Worm (Caenorhabditis elegans) whole organism, L2 larva: Measurements from ENCODE around the gene dmsr-5.

Source experiments
- F13H6.1 ChIP-seq: sonication (generic microtip); optimal IDR thresholded peaks from 2 replicates; lab custom pipeline; 2016; ENCODE audit warnings: missing genetic modification characterization, missing compliant biosample characterization
- R02D3.7 ChIP-seq: fragments of 150-350 bp; optimal IDR thresholded peaks from 2 replicates; lab custom pipeline; 2014; ENCODE audit warnings: missing biosample characterization, missing genetic modification characterization
- Y55F3AM.14 ChIP-seq: fragments of 200-800 bp; sonication (Bioruptor generic); optimal IDR thresholded peaks from 2 replicates; lab custom pipeline; 2018; ENCODE audit warnings: mild to moderate bottlenecking, missing genetic modification characterization, missing compliant biosample characterization
- ZK546.5 ChIP-seq: sonication (generic microtip); optimal IDR thresholded peaks from 2 replicates; lab custom pipeline; 2017; ENCODE audit warnings: missing biosample characterization, missing genetic modification characterization
- aly-2 ChIP-seq: fragments of 150-350 bp; optimal IDR thresholded peaks from 2 replicates; lab custom pipeline; 2014; ENCODE audit warnings: missing biosample characterization, missing genetic modification characterization
- ama-1 ChIP-seq: fragments of 150-350 bp; optimal IDR thresholded peaks from 2 replicates; lab custom pipeline; 2018; ENCODE audit warnings: inconsistent platforms
- blmp-1 ChIP-seq: sonication (generic microtip); optimal IDR thresholded peaks from 2 replicates; lab custom pipeline; 2017; ENCODE audit warnings: missing genetic modification characterization, mild to moderate bottlenecking, missing compliant biosample characterization, antibody characterized with exemption, moderate library complexity; ENCODE audit not compliant: insufficient read depth
- ceh-16 ChIP-seq: fragments of 150-350 bp; optimal IDR thresholded peaks from 2 replicates; lab custom pipeline; 2014; ENCODE audit warnings: missing biosample characterization, missing genetic modification characterization
- ceh-82 ChIP-seq: fragments of 150-350 bp; optimal IDR thresholded peaks from 2 replicates; lab custom pipeline; 2014; ENCODE audit warnings: missing biosample characterization, missing genetic modification characterization
- dmd-4 ChIP-seq: sonication (generic microtip); optimal IDR thresholded peaks from 2 replicates; lab custom pipeline; 2017; ENCODE audit warnings: missing biosample characterization, missing genetic modification characterization
- egl-27 ChIP-seq: sonication (generic microtip); optimal IDR thresholded peaks from 3 replicates; lab custom pipeline; 2017; ENCODE audit warnings: missing biosample characterization, missing genetic modification reagents, missing genetic modification characterization
- elt-1 ChIP-seq: fragments of 150-350 bp; optimal IDR thresholded peaks from 2 replicates; lab custom pipeline; 2014; ENCODE audit warnings: missing biosample characterization, missing genetic modification characterization
- elt-3 ChIP-seq: sonication (generic microtip); optimal IDR thresholded peaks from 2 replicates; lab custom pipeline; 2017; ENCODE audit warnings: missing biosample characterization, missing genetic modification characterization
- fos-1 ChIP-seq: fragments of 150-350 bp; optimal IDR thresholded peaks from 2 replicates; lab custom pipeline; 2014; ENCODE audit warnings: missing biosample characterization, missing genetic modification characterization
- gmeb-1 ChIP-seq: fragments of 150-350 bp; optimal IDR thresholded peaks from 2 replicates; lab custom pipeline; 2014; ENCODE audit warnings: missing biosample characterization, missing genetic modification characterization
- lin-11 ChIP-seq: fragments of 150-350 bp; sonication (generic microtip); optimal IDR thresholded peaks from 2 replicates; lab custom pipeline; 2014; ENCODE audit warnings: missing biosample characterization, missing genetic modification characterization, inconsistent platforms, mixed read lengths
- lin-13 ChIP-seq: fragments of 150-350 bp; optimal IDR thresholded peaks from 2 replicates; lab custom pipeline; 2014; ENCODE audit warnings: missing biosample characterization, missing genetic modification reagents, missing genetic modification characterization
- lin-39 ChIP-seq: fragments of 150-350 bp; optimal IDR thresholded peaks from 2 replicates; lab custom pipeline; 2014; ENCODE audit warnings: missing biosample characterization, missing genetic modification reagents, missing genetic modification characterization
- mab-5 ChIP-seq: fragments of 150-350 bp; optimal IDR thresholded peaks from 2 replicates; lab custom pipeline; 2014; ENCODE audit warnings: missing biosample characterization, missing genetic modification characterization
- mdl-1 ChIP-seq, 2 experiments: fragments of 150-350 bp in 1 of 2; sonication (generic microtip) in 1 of 2; optimal IDR thresholded peaks; 2 replicates each; lab custom pipeline; 2017; ENCODE audit warnings: missing biosample characterization in 2 of 2, missing genetic modification characterization in 2 of 2
- nhr-10 ChIP-seq: sonication (generic microtip); optimal IDR thresholded peaks from 2 replicates; lab custom pipeline; 2017; ENCODE audit warnings: missing biosample characterization, missing genetic modification characterization
- nhr-11 ChIP-seq: fragments of 150-350 bp; optimal IDR thresholded peaks from 2 replicates; lab custom pipeline; 2014; ENCODE audit warnings: missing biosample characterization, missing genetic modification characterization
- nhr-12 ChIP-seq: fragments of 150-350 bp; optimal IDR thresholded peaks from 2 replicates; lab custom pipeline; 2014; ENCODE audit warnings: missing biosample characterization, missing genetic modification characterization
- nhr-21 ChIP-seq: fragments of 150-350 bp; optimal IDR thresholded peaks from 2 replicates; lab custom pipeline; 2014; ENCODE audit warnings: missing biosample characterization, missing genetic modification characterization
- nhr-23 ChIP-seq: fragments of 150-350 bp; optimal IDR thresholded peaks from 2 replicates; lab custom pipeline; 2014; ENCODE audit warnings: missing biosample characterization, missing genetic modification reagents, missing genetic modification characterization
- nhr-237 ChIP-seq: fragments of 150-350 bp; optimal IDR thresholded peaks from 2 replicates; lab custom pipeline; 2014; ENCODE audit warnings: missing biosample characterization, missing genetic modification characterization
- nhr-6 ChIP-seq: fragments of 150-350 bp; optimal IDR thresholded peaks from 2 replicates; lab custom pipeline; 2014; ENCODE audit warnings: missing biosample characterization, missing genetic modification characterization
- nhr-77 ChIP-seq: fragments of 150-350 bp; optimal IDR thresholded peaks from 2 replicates; lab custom pipeline; 2014; ENCODE audit warnings: missing biosample characterization, missing genetic modification characterization
- sem-4 ChIP-seq: fragments of 150-350 bp; optimal IDR thresholded peaks from 2 replicates; lab custom pipeline; 2014; ENCODE audit warnings: missing biosample characterization, missing genetic modification reagents, missing genetic modification characterization
- skn-1 ChIP-seq: sonication (generic microtip); optimal IDR thresholded peaks from 2 replicates; lab custom pipeline; 2017; ENCODE audit warnings: missing biosample characterization, missing genetic modification characterization
- sma-3 ChIP-seq: sonication (generic microtip); optimal IDR thresholded peaks from 2 replicates; lab custom pipeline; 2016; ENCODE audit warnings: missing genetic modification reagents, missing genetic modification characterization, missing compliant biosample characterization
- snpc-4 ChIP-seq: fragments of 150-350 bp; optimal IDR thresholded peaks from 2 replicates; lab custom pipeline; 2014; ENCODE audit warnings: missing biosample characterization, missing genetic modification characterization
- unc-39 ChIP-seq: fragments of 150-350 bp; optimal IDR thresholded peaks from 2 replicates; lab custom pipeline; 2014; ENCODE audit warnings: missing biosample characterization, missing genetic modification characterization
- unc-55 ChIP-seq: fragments of 150-350 bp; sonication (generic microtip); optimal IDR thresholded peaks from 3 replicates; lab custom pipeline; 2014; ENCODE audit warnings: missing biosample characterization, missing genetic modification reagents, missing genetic modification characterization
- unc-62 ChIP-seq: fragments of 150-350 bp; optimal IDR thresholded peaks from 2 replicates; lab custom pipeline; 2014; ENCODE audit warnings: missing biosample characterization, missing genetic modification reagents, missing genetic modification characterization
- zag-1 ChIP-seq: fragments of 150-350 bp; optimal IDR thresholded peaks from 2 replicates; lab custom pipeline; 2014; ENCODE audit warnings: missing biosample characterization, missing genetic modification characterization
- ztf-1 ChIP-seq: fragments of 200-800 bp; sonication (Bioruptor generic); conservative IDR thresholded peaks from 2 replicates; pipeline ENCODE4 v1.3.6; 2022; ENCODE audit warnings: missing genetic modification characterization, missing compliant biosample characterization
- ztf-11 ChIP-seq: sonication (generic microtip); optimal IDR thresholded peaks from 2 replicates; lab custom pipeline; 2017; ENCODE audit warnings: missing biosample characterization, missing genetic modification characterization
- ztf-4 ChIP-seq: fragments of 150-350 bp; optimal IDR thresholded peaks from 2 replicates; lab custom pipeline; 2014; ENCODE audit warnings: missing biosample characterization, missing genetic modification characterization

dmsr-5 gene

ce11 chrIII:11026516-11027048 lies 31.5 kb upstream of the dmsr-5 start, which contains the start of gene Y48A6B.7 (continued):
- TF ChIP-seq aly-2 (tag; lab: Kevin White, UChicago), result no peak
- peak; percentile 88 for TF ChIP-seq fos-1 (tag; lab: Kevin White, UChicago)
- no peak for TF ChIP-seq ztf-4 (tag; lab: Kevin White, UChicago)
- TF ChIP-seq F13H6.1, result peak; percentile 48

ce11 chrIII:11025138-11025537 lies 30.1 kb upstream of the dmsr-5 start:
- TF ChIP-seq nhr-6 (tag; lab: Kevin White, UChicago), result no peak
- TF ChIP-seq mdl-1 (tag; optimal IDR thresholded peaks at IDR 0.05; lab: Kevin White, UChicago), result no peak
- no peak for TF ChIP-seq ceh-16 (tag; lab: Kevin White, UChicago)
- no peak for TF ChIP-seq sem-4 (tag; lab: Kevin White, UChicago)
- no peak for TF ChIP-seq fos-1 (tag; lab: Kevin White, UChicago)
- TF ChIP-seq elt-1 (tag; lab: Kevin White, UChicago), result no peak
- no peak for TF ChIP-seq unc-39
- TF ChIP-seq mab-5 (tag; lab: Kevin White, UChicago), result no peak
- no peak for TF ChIP-seq lin-13 (GFP tag; lab: Kevin White, UChicago)
- no peak for TF ChIP-seq nhr-12
- no peak for TF ChIP-seq lin-11
- no peak for TF ChIP-seq ceh-82 (tag; lab: Kevin White, UChicago)
- no peak for TF ChIP-seq elt-3
- TF ChIP-seq snpc-4, result no peak
- TF ChIP-seq nhr-77 (tag; lab: Kevin White, UChicago), result no peak
- TF ChIP-seq egl-27 (tag; lab: Kevin White, UChicago), result no peak
- TF ChIP-seq aly-2 (tag; lab: Kevin White, UChicago), result no peak
- no peak for TF ChIP-seq ZK546.5 (tag; lab: Kevin White, UChicago)
- no peak for TF ChIP-seq nhr-11 (tag; lab: Kevin White, UChicago)

ce11 chrIII:11022278-11022677 lies 27.2 kb upstream of the dmsr-5 start:
- TF ChIP-seq Y55F3AM.14 (GFP tag; lab: Kevin White, UChicago) (no peak), lin-13 (GFP tag; lab: Kevin White, UChicago) (no peak), ceh-82 (tag; lab: Kevin White, UChicago) (no peak), nhr-12 (no peak)

ce11 chrIII:11012264-11012663 lies 17.2 kb upstream of the dmsr-5 start, which contains the start of gene kvs-4:
kvs-4 (plus strand) TSS chrIII:11012564.
- no peak for TF ChIP-seq lin-39 (tag; lab: Kevin White, UChicago)
- no peak for TF ChIP-seq R02D3.7
- TF ChIP-seq ZK546.5 (tag; lab: Kevin White, UChicago), result no peak
- TF ChIP-seq nhr-6 (tag; lab: Kevin White, UChicago), result no peak
- TF ChIP-seq ceh-16 (tag; lab: Kevin White, UChicago), result no peak
- TF ChIP-seq nhr-21, result no peak
- TF ChIP-seq nhr-12, result no peak
- no peak for TF ChIP-seq ama-1 (lab: Kevin White, UChicago)
- TF ChIP-seq gmeb-1 (tag; lab: Kevin White, UChicago), result no peak
- TF ChIP-seq nhr-10 (tag; lab: Kevin White, UChicago), result no peak
- TF ChIP-seq ztf-11 (tag; lab: Kevin White, UChicago), result no peak
- no peak for TF ChIP-seq nhr-77 (tag; lab: Kevin White, UChicago)
- no peak for TF ChIP-seq elt-1 (tag; lab: Kevin White, UChicago)
- no peak for TF ChIP-seq snpc-4
- TF ChIP-seq dmd-4 (tag; lab: Kevin White, UChicago), result no peak
- TF ChIP-seq ztf-1, result no peak
- TF ChIP-seq skn-1, result no peak
- TF ChIP-seq ceh-82 (tag; lab: Kevin White, UChicago), result no peak
- TF ChIP-seq nhr-23 (tag; lab: Kevin White, UChicago), result no peak
- TF ChIP-seq mab-5 (tag; lab: Kevin White, UChicago), result no peak

- TF ChIP-seq Y55F3AM.14 (GFP tag; lab: Kevin White, UChicago) (no peak), sem-4 (tag; lab: Kevin White, UChicago) (no peak), mab-5 (tag; lab: Kevin White, UChicago) (no peak), nhr-11 (tag; lab: Kevin White, UChicago) (no peak), zag-1 (no peak), nhr-6 (tag; lab: Kevin White, UChicago) (no peak), snpc-4 (no peak), lin-11 (no peak), mdl-1 (tag; optimal IDR thresholded peaks at IDR 0.05; lab: Kevin White, UChicago) (no peak), skn-1 (no peak), F13H6.1 (no peak), blmp-1 (tag; lab: Kevin White, UChicago) (no peak), sma-3 (GFP tag; lab: Kevin White, UChicago) (no peak), nhr-237 (tag; lab: Kevin White, UChicago) (no peak), ZK546.5 (tag; lab: Kevin White, UChicago) (no peak), elt-1 (tag; lab: Kevin White, UChicago) (no peak), aly-2 (tag; lab: Kevin White, UChicago) (no peak), unc-55 (GFP tag; lab: Kevin White, UChicago) (no peak), unc-62 (no peak), dmd-4 (tag; lab: Kevin White, UChicago) (no peak)
Observed at ce11 chrIII:11010597-11010996, 15.5 kb upstream of the dmsr-5 start.
